Worm (Caenorhabditis elegans) whole organism, early embryonic: Measurements from ENCODE around the gene srt-5.
"Not testable (repeated sequence)": the region's sequence is repeated elsewhere in the genome, so short reads cannot be mapped to it uniquely, and the experiment has no call there.

Experiments used
- B0310.2 ChIP-seq: sonication (generic microtip); optimal IDR thresholded peaks from 2 replicates; lab custom pipeline; 2016; ENCODE audit warnings: mild to moderate bottlenecking, missing genetic modification characterization, missing compliant biosample characterization
- F13C5.2 ChIP-seq: sonication (generic microtip); optimal IDR thresholded peaks from 2 replicates; lab custom pipeline; 2017; ENCODE audit warnings: mild to moderate bottlenecking, missing genetic modification characterization, inconsistent platforms, missing compliant biosample characterization
- aly-1 ChIP-seq: sonication (generic microtip); optimal IDR thresholded peaks from 2 replicates; lab custom pipeline; 2016; ENCODE audit warnings: missing genetic modification characterization, missing compliant biosample characterization
- ama-1 ChIP-seq: fragments of 150-350 bp; optimal IDR thresholded peaks from 2 replicates; lab custom pipeline; 2014
- ceh-13 ChIP-seq: fragments of 200-800 bp; sonication (Bioruptor generic); optimal IDR thresholded peaks from 2 replicates; lab custom pipeline; 2018; ENCODE audit warnings: mild to moderate bottlenecking, missing genetic modification characterization, missing compliant biosample characterization
- ceh-36 ChIP-seq: sonication (generic microtip); optimal IDR thresholded peaks from 2 replicates; lab custom pipeline; 2016; ENCODE audit warnings: missing genetic modification characterization, inconsistent platforms, missing compliant biosample characterization
- ets-7 ChIP-seq: sonication (generic microtip); optimal IDR thresholded peaks from 2 replicates; lab custom pipeline; 2016; ENCODE audit warnings: missing genotype, missing genetic modification characterization, missing compliant biosample characterization
- flt-1 ChIP-seq: fragments of 200-800 bp; sonication (Bioruptor generic); IDR thresholded peaks from 2 replicates; pipeline ENCODE4 v1.3.6; 2022; ENCODE audit warnings: missing genetic modification characterization, missing compliant biosample characterization
- hmbx-1 ChIP-seq: sonication (generic microtip); optimal IDR thresholded peaks from 2 replicates; lab custom pipeline; 2016; ENCODE audit warnings: mild to moderate bottlenecking, missing genetic modification characterization, missing compliant biosample characterization
- hmg-4 ChIP-seq: fragments of 200-800 bp; sonication (Bioruptor generic); optimal IDR thresholded peaks from 2 replicates; lab custom pipeline; 2018; ENCODE audit warnings: mild to moderate bottlenecking, missing genetic modification characterization, missing compliant biosample characterization
- hnd-1 ChIP-seq: sonication (generic microtip); optimal IDR thresholded peaks from 2 replicates; lab custom pipeline; 2016; ENCODE audit warnings: missing genetic modification characterization, missing compliant biosample characterization
- pes-1 ChIP-seq: fragments of 200-800 bp; sonication (Bioruptor generic); IDR thresholded peaks from 2 replicates; pipeline ENCODE4 v1.3.6; 2022; ENCODE audit warnings: missing genetic modification reagents, missing genetic modification characterization, missing compliant biosample characterization
- scrt-1 ChIP-seq: fragments of 200-800 bp; sonication (Bioruptor generic); IDR thresholded peaks from 2 replicates; pipeline ENCODE4 v1.3.6; 2022; ENCODE audit warnings: missing genetic modification characterization, missing compliant biosample characterization
- sea-1 ChIP-seq: fragments of 200-800 bp; sonication (Bioruptor generic); conservative IDR thresholded peaks from 2 replicates; pipeline ENCODE4 v1.3.6; 2022; ENCODE audit warnings: missing genetic modification characterization, missing compliant biosample characterization
- tbx-11 ChIP-seq: fragments of 200-800 bp; sonication (Bioruptor generic); IDR thresholded peaks from 2 replicates; pipeline ENCODE4 v1.3.6; 2022; ENCODE audit warnings: missing genetic modification characterization, missing compliant biosample characterization
- tbx-37 ChIP-seq: fragments of 200-800 bp; sonication (Bioruptor generic); conservative IDR thresholded peaks from 2 replicates; pipeline ENCODE4 v1.3.6; 2022; ENCODE audit warnings: missing genetic modification reagents, missing genetic modification characterization, missing compliant biosample characterization
- tra-4 ChIP-seq: sonication (generic microtip); optimal IDR thresholded peaks from 2 replicates; lab custom pipeline; 2017; ENCODE audit warnings: missing genetic modification characterization, missing compliant biosample characterization

Gene srt-5

ce11 chrV:3102049-3102448 is 21.4 kb upstream of the srt-5 start, which contains the start of gene Y73C8C.4:
TSS of gene Y73C8C.4 (minus strand) at chrV:3102149.
- TF ChIP-seq scrt-1; ets-7 (tag; lab: Kevin White, UChicago); aly-1 (tag; lab: Kevin White, UChicago): not testable (repeated sequence)

- TF ChIP-seq flt-1 (GFP tag; lab: Robert Waterston, UW), result no peak
Measured at ce11 chrV:3100527-3100926, 19.8 kb upstream of the srt-5 start.

ce11 chrV:3094351-3094750 is 13.7 kb upstream of the srt-5 start, which contains the start of gene cyp-33C9:
TSS of gene cyp-33C9 (minus strand) at chrV:3094561.
- no peak for TF ChIP-seq tra-4 (tag; lab: Kevin White, UChicago)
- TF ChIP-seq flt-1 (GFP tag; lab: Robert Waterston, UW), result no peak
- TF ChIP-seq hnd-1 (tag; lab: Kevin White, UChicago), result no peak
- no peak for TF ChIP-seq ceh-36 (tag; lab: Kevin White, UChicago)
- no peak for TF ChIP-seq B0310.2 (tag; lab: Kevin White, UChicago)
- no peak for TF ChIP-seq ama-1 (lab: Kevin White, UChicago)
- no peak for TF ChIP-seq pes-1 (GFP tag; lab: Robert Waterston, UW)
- TF ChIP-seq scrt-1, result no peak
- no peak for TF ChIP-seq sea-1 (GFP tag; lab: Robert Waterston, UW)
- no peak for TF ChIP-seq hmbx-1 (tag; lab: Kevin White, UChicago)

- no peak for TF ChIP-seq hnd-1 (tag; lab: Kevin White, UChicago)
- no peak for TF ChIP-seq flt-1 (GFP tag; lab: Robert Waterston, UW)
- TF ChIP-seq tra-4 (tag; lab: Kevin White, UChicago), result no peak
- no peak for TF ChIP-seq aly-1 (tag; lab: Kevin White, UChicago)
- TF ChIP-seq ceh-36 (tag; lab: Kevin White, UChicago), result no peak
- no peak for TF ChIP-seq sea-1 (GFP tag; lab: Robert Waterston, UW)
- TF ChIP-seq ama-1 (lab: Kevin White, UChicago), result no peak
- no peak for TF ChIP-seq hmg-4 (GFP tag; lab: Kevin White, UChicago)
- no peak for TF ChIP-seq pes-1 (GFP tag; lab: Robert Waterston, UW)
- no peak for TF ChIP-seq B0310.2 (tag; lab: Kevin White, UChicago)
- TF ChIP-seq tbx-11 (GFP tag; lab: Robert Waterston, UW), result no peak
- TF ChIP-seq hmbx-1 (tag; lab: Kevin White, UChicago), result no peak
- no peak for TF ChIP-seq F13C5.2 (tag; lab: Kevin White, UChicago)
- no peak for TF ChIP-seq ets-7 (tag; lab: Kevin White, UChicago)
Measured at ce11 chrV:3088768-3089167, 8.1 kb upstream of the srt-5 start, which contains the start of gene acs-21. TSS of gene acs-21 (plus strand) at chrV:3089068.

- TF ChIP-seq flt-1 (GFP tag; lab: Robert Waterston, UW), result no peak
- TF ChIP-seq F13C5.2 (tag; lab: Kevin White, UChicago), result no peak
- TF ChIP-seq tbx-37 (GFP tag; lab: Robert Waterston, UW), result no peak
- TF ChIP-seq tbx-11 (GFP tag; lab: Robert Waterston, UW), result no peak
- TF ChIP-seq hmbx-1 (tag; lab: Kevin White, UChicago), result no peak
- TF ChIP-seq pes-1 (GFP tag; lab: Robert Waterston, UW), result no peak
- no peak for TF ChIP-seq sea-1 (GFP tag; lab: Robert Waterston, UW)
- TF ChIP-seq ceh-13 (GFP tag; lab: Kevin White, UChicago), result no peak
- TF ChIP-seq B0310.2 (tag; lab: Kevin White, UChicago), result no peak
- TF ChIP-seq scrt-1, result no peak
- TF ChIP-seq hmg-4 (GFP tag; lab: Kevin White, UChicago), result no peak
- TF ChIP-seq ceh-36 (tag; lab: Kevin White, UChicago), result no peak
- TF ChIP-seq aly-1 (tag; lab: Kevin White, UChicago), result no peak
- no peak for TF ChIP-seq ama-1 (lab: Kevin White, UChicago)
- TF ChIP-seq ets-7 (tag; lab: Kevin White, UChicago), result no peak
Measured at ce11 chrV:3086260-3086659, 5.6 kb upstream of the srt-5 start, which contains the start of gene srt-8. TSS of gene srt-8 (plus strand) at chrV:3086560.

ce11 chrV:3081471-3081870 is 779 bp upstream of the srt-5 start, which contains the start of gene srt-7:
TSS of gene srt-7 (plus strand) at chrV:3081771.
- TF ChIP-seq flt-1 (GFP tag; lab: Robert Waterston, UW), result no peak
- no peak for TF ChIP-seq tra-4 (tag; lab: Kevin White, UChicago)
- no peak for TF ChIP-seq ceh-13 (GFP tag; lab: Kevin White, UChicago)
- TF ChIP-seq tbx-11 (GFP tag; lab: Robert Waterston, UW), result no peak
- TF ChIP-seq sea-1 (GFP tag; lab: Robert Waterston, UW), result no peak
- TF ChIP-seq hmg-4 (GFP tag; lab: Kevin White, UChicago), result no peak
- no peak for TF ChIP-seq hnd-1 (tag; lab: Kevin White, UChicago)
- TF ChIP-seq ets-7 (tag; lab: Kevin White, UChicago), result no peak
- TF ChIP-seq ama-1 (lab: Kevin White, UChicago), result no peak
- no peak for TF ChIP-seq F13C5.2 (tag; lab: Kevin White, UChicago)
- no peak for TF ChIP-seq B0310.2 (tag; lab: Kevin White, UChicago)
- TF ChIP-seq scrt-1, result no peak
- no peak for TF ChIP-seq hmbx-1 (tag; lab: Kevin White, UChicago)
- no peak for TF ChIP-seq aly-1 (tag; lab: Kevin White, UChicago)
- no peak for TF ChIP-seq tbx-37 (GFP tag; lab: Robert Waterston, UW)
- TF ChIP-seq pes-1 (GFP tag; lab: Robert Waterston, UW), result no peak
- no peak for TF ChIP-seq ceh-36 (tag; lab: Kevin White, UChicago)

- TF ChIP-seq pes-1 (GFP tag; lab: Robert Waterston, UW) (no peak), flt-1 (GFP tag; lab: Robert Waterston, UW) (no peak), tbx-37 (GFP tag; lab: Robert Waterston, UW) (no peak), ets-7 (tag; lab: Kevin White, UChicago) (no peak), hmg-4 (GFP tag; lab: Kevin White, UChicago) (no peak), tra-4 (tag; lab: Kevin White, UChicago) (no peak), scrt-1 (no peak), tbx-11 (GFP tag; lab: Robert Waterston, UW) (no peak), B0310.2 (tag; lab: Kevin White, UChicago) (no peak), ama-1 (lab: Kevin White, UChicago) (no peak), ceh-36 (tag; lab: Kevin White, UChicago) (no peak)
Measured at ce11 chrV:3071548-3071947, 9.1 kb downstream of the srt-5 start, which contains the start of gene C50H11.13. TSS of gene C50H11.13 (minus strand) at chrV:3071648.
